Fruit fly (Drosophila melanogaster) whole organism, prepupa: ENCODE measurements around the gene CG5026.

ENCODE experiments used
- CG6808 ChIP-seq: fragments of 200-800 bp; sonication (Bioruptor generic); optimal IDR thresholded peaks from 3 replicates; lab custom pipeline; 2017; ENCODE audit warnings: missing biosample characterization, missing genetic modification characterization, mild to moderate bottlenecking, moderate library complexity, missing genetic modification reagents
- CG6854 ChIP-seq: fragments of 200-800 bp; sonication (Bioruptor generic); optimal IDR thresholded peaks from 2 replicates; lab custom pipeline; 2017; ENCODE audit warnings: missing biosample characterization, mild to moderate bottlenecking, missing genetic modification characterization
- CG8119 ChIP-seq: fragments of 200-800 bp; sonication (Bioruptor generic); IDR thresholded peaks from 3 replicates; pipeline ENCODE4 v1.3.6; 2022; ENCODE audit warnings: missing biosample characterization, missing genetic modification characterization
- Eip93F ChIP-seq: fragments of 200-800 bp; sonication (Bioruptor generic); optimal IDR thresholded peaks from 2 replicates; lab custom pipeline; 2016; ENCODE audit warnings: missing biosample characterization, mild to moderate bottlenecking, missing genetic modification characterization
- Ets96B ChIP-seq: fragments of 200-800 bp; optimal IDR thresholded peaks from 2 replicates; lab custom pipeline; 2019; ENCODE audit warnings: missing biosample characterization, mild to moderate bottlenecking, missing genetic modification characterization, moderate library complexity
- Gug ChIP-seq: fragments of 200-800 bp; sonication (Bioruptor generic); IDR thresholded peaks from 2 replicates; pipeline ENCODE4 v1.3.6; 2022; ENCODE audit warnings: missing biosample characterization, missing genetic modification characterization
- Sox102F ChIP-seq: fragments of 200-800 bp; sonication (Bioruptor generic); optimal IDR thresholded peaks from 2 replicates; lab custom pipeline; 2016; ENCODE audit warnings: missing biosample characterization, mild to moderate bottlenecking, missing genetic modification characterization
- Sox15 ChIP-seq: fragments of 200-800 bp; sonication (Bioruptor generic); optimal IDR thresholded peaks from 3 replicates; lab custom pipeline; 2016; ENCODE audit warnings: missing biosample characterization, missing genetic modification characterization
- esn ChIP-seq: fragments of 200-800 bp; sonication (Bioruptor generic); optimal IDR thresholded peaks from 2 replicates; lab custom pipeline; 2016; ENCODE audit warnings: missing biosample characterization, mild to moderate bottlenecking, missing genetic modification characterization, moderate library complexity
- lz ChIP-seq: fragments of 200-800 bp; sonication (Bioruptor generic); optimal IDR thresholded peaks from 3 replicates; lab custom pipeline; 2016; ENCODE audit warnings: missing biosample characterization, missing genetic modification characterization
- pdm3 ChIP-seq: fragments of 200-800 bp; sonication (Bioruptor generic); optimal IDR thresholded peaks from 3 replicates; lab custom pipeline; 2016; ENCODE audit warnings: missing biosample characterization, missing genetic modification characterization
- salr ChIP-seq, 2 experiments: fragments of 200-800 bp; sonication (Bioruptor generic); optimal IDR thresholded peaks; 3 replicates each; lab custom pipeline; 2016 to 2018; ENCODE audit warnings: missing biosample characterization in 2 of 2, missing genetic modification characterization in 2 of 2, mild to moderate bottlenecking in 1 of 2

dm6 chr3L:8951507-8951906 is 16.8 kb upstream of the CG5026 start:
- TF ChIP-seq CG6808 (GFP tag; lab: Kevin White, UChicago) (no peak), salr (GFP tag; optimal IDR thresholded peaks at IDR 0.05; lab: Kevin White, UChicago) (no peak), Ets96B (tag; lab: Kevin White, UChicago) (no peak), CG6854 (GFP tag; lab: Kevin White, UChicago) (no peak), CG8119 (GFP tag; lab: Robert Waterston, UW) (no peak), esn (GFP tag; lab: Kevin White, UChicago) (no peak), Eip93F (GFP tag; lab: Kevin White, UChicago) (no peak), pdm3 (no peak), lz (GFP tag; lab: Kevin White, UChicago) (no peak), Sox102F (no peak), Sox15 (GFP tag; lab: Kevin White, UChicago) (no peak), Gug (GFP tag; lab: Robert Waterston, UW) (no peak)
